Worm (Caenorhabditis elegans) whole organism, L2 larva: Measurements from ENCODE around the gene sdz-19.

ENCODE experiments used
- ama-1 ChIP-seq: fragments of 150-350 bp; optimal IDR thresholded peaks from 2 replicates; lab custom pipeline; 2018; ENCODE audit warnings: inconsistent platforms
- blmp-1 ChIP-seq: sonication (generic microtip); optimal IDR thresholded peaks from 2 replicates; lab custom pipeline; 2017; ENCODE audit warnings: missing genetic modification characterization, mild to moderate bottlenecking, missing compliant biosample characterization, antibody characterized with exemption, moderate library complexity; ENCODE audit not compliant: insufficient read depth
- lin-11 ChIP-seq: fragments of 150-350 bp; sonication (generic microtip); optimal IDR thresholded peaks from 2 replicates; lab custom pipeline; 2014; ENCODE audit warnings: missing biosample characterization, missing genetic modification characterization, inconsistent platforms, mixed read lengths
- mdl-1 ChIP-seq, 2 experiments: fragments of 150-350 bp in 1 of 2; sonication (generic microtip) in 1 of 2; optimal IDR thresholded peaks; 2 replicates each; lab custom pipeline; 2017; ENCODE audit warnings: missing biosample characterization in 2 of 2, missing genetic modification characterization in 2 of 2
- nhr-237 ChIP-seq: fragments of 150-350 bp; optimal IDR thresholded peaks from 2 replicates; lab custom pipeline; 2014; ENCODE audit warnings: missing biosample characterization, missing genetic modification characterization
- skn-1 ChIP-seq: sonication (generic microtip); optimal IDR thresholded peaks from 2 replicates; lab custom pipeline; 2017; ENCODE audit warnings: missing biosample characterization, missing genetic modification characterization
- unc-55 ChIP-seq: fragments of 150-350 bp; sonication (generic microtip); optimal IDR thresholded peaks from 3 replicates; lab custom pipeline; 2014; ENCODE audit warnings: missing biosample characterization, missing genetic modification reagents, missing genetic modification characterization
- ztf-1 ChIP-seq: fragments of 200-800 bp; sonication (Bioruptor generic); conservative IDR thresholded peaks from 2 replicates; pipeline ENCODE4 v1.3.6; 2022; ENCODE audit warnings: missing genetic modification characterization, missing compliant biosample characterization
- ztf-11 ChIP-seq: sonication (generic microtip); optimal IDR thresholded peaks from 2 replicates; lab custom pipeline; 2017; ENCODE audit warnings: missing biosample characterization, missing genetic modification characterization
- ztf-4 ChIP-seq: fragments of 150-350 bp; optimal IDR thresholded peaks from 2 replicates; lab custom pipeline; 2014; ENCODE audit warnings: missing biosample characterization, missing genetic modification characterization

DNA sequence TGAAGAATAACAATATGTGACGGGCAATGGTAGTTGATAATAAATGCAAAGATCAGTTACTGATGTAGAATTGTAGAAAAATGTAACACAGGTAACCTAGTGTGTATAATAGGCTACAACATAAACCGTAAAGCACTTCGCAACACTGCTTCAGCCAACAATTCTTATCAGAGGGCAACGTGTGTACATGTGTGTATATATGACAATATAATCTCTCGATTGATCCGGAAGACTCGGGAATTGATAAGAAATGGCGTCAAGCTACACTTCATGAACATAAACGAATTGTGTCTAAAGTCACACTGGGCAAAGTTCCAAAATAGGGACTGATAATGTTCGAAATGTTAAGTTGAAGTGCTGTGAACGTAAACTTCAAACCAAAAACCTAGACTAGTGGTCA, 15.3 kb upstream of the sdz-19 start:
- TF ChIP-seq ama-1 (lab: Kevin White, UChicago) (no peak), mdl-1 (tag; optimal IDR thresholded peaks at IDR 0.05; lab: Kevin White, UChicago) (no peak), lin-11 (tag; lab: Kevin White, UChicago) (no peak), ztf-4 (tag; lab: Kevin White, UChicago) (no peak), blmp-1 (tag; lab: Kevin White, UChicago) (no peak), ztf-1 (no peak), nhr-237 (tag; lab: Kevin White, UChicago) (no peak), unc-55 (GFP tag; lab: Kevin White, UChicago) (no peak), skn-1 (no peak), ztf-11 (tag; lab: Kevin White, UChicago) (no peak)
